Worm (Caenorhabditis elegans) whole organism, mixed stage, embryonic: ENCODE measurements around the gene sri-18.

Source experiments
- ceh-39 ChIP-seq: fragments of 150-350 bp; optimal IDR thresholded peaks from 2 replicates; lab custom pipeline; 2014; ENCODE audit warnings: missing biosample characterization, missing genetic modification characterization
- ceh-83 ChIP-seq: fragments of 200-800 bp; sonication (Bioruptor generic); optimal IDR thresholded peaks from 2 replicates; lab custom pipeline; 2018; ENCODE audit warnings: mild to moderate bottlenecking, missing genetic modification characterization, missing compliant biosample characterization
- elt-1 ChIP-seq: sonication (generic microtip); optimal IDR thresholded peaks from 2 replicates; lab custom pipeline; 2017; ENCODE audit warnings: missing genetic modification characterization, mild to moderate bottlenecking, missing compliant biosample characterization, antibody characterized with exemption, moderate library complexity, borderline replicate concordance; ENCODE audit not compliant: insufficient read depth
- flh-1 ChIP-seq: fragments of 200-800 bp; sonication (Bioruptor generic); optimal IDR thresholded peaks from 2 replicates; lab custom pipeline; 2018; ENCODE audit warnings: mild to moderate bottlenecking, missing genetic modification characterization, moderate library complexity, missing compliant biosample characterization
- ham-2 ChIP-seq: fragments of 200-800 bp; sonication (Bioruptor generic); optimal IDR thresholded peaks from 2 replicates; lab custom pipeline; 2018; ENCODE audit warnings: mild to moderate bottlenecking, missing genetic modification characterization, missing compliant biosample characterization
- lsy-2 ChIP-seq: fragments of 150-350 bp; optimal IDR thresholded peaks from 2 replicates; lab custom pipeline; 2014; ENCODE audit warnings: missing biosample characterization, missing genetic modification characterization
- mab-5 ChIP-seq: fragments of 150-350 bp; optimal IDR thresholded peaks from 2 replicates; lab custom pipeline; 2014; ENCODE audit warnings: missing biosample characterization, missing genetic modification characterization
- mls-2 ChIP-seq: sonication (generic microtip); optimal IDR thresholded peaks from 2 replicates; lab custom pipeline; 2016; ENCODE audit warnings: mild to moderate bottlenecking, missing genetic modification characterization, moderate library complexity, missing compliant biosample characterization
- nhr-237 ChIP-seq: fragments of 150-350 bp; optimal IDR thresholded peaks from 2 replicates; lab custom pipeline; 2014; ENCODE audit warnings: missing biosample characterization, missing genetic modification characterization
- pha-4 ChIP-seq: fragments of 150-350 bp; optimal IDR thresholded peaks from 2 replicates; lab custom pipeline; 2018; ENCODE audit warnings: missing biosample characterization, missing genetic modification reagents, missing genetic modification characterization
- sem-2 ChIP-seq: fragments of 200-800 bp; sonication (Bioruptor generic); optimal IDR thresholded peaks from 2 replicates; lab custom pipeline; 2018; ENCODE audit warnings: mild to moderate bottlenecking, missing genetic modification characterization, missing compliant biosample characterization
- snpc-4 ChIP-seq: fragments of 150-350 bp; optimal IDR thresholded peaks from 2 replicates; lab custom pipeline; 2014; ENCODE audit warnings: missing biosample characterization, missing genetic modification characterization
- unc-62 ChIP-seq: fragments of 150-350 bp; optimal IDR thresholded peaks from 2 replicates; lab custom pipeline; 2014; ENCODE audit warnings: missing biosample characterization, missing genetic modification reagents, missing genetic modification characterization
- ztf-11 ChIP-seq: fragments of 150-350 bp; optimal IDR thresholded peaks from 2 replicates; lab custom pipeline; 2014; ENCODE audit warnings: missing biosample characterization, missing genetic modification characterization

- TF ChIP-seq unc-62 (GFP tag; lab: Kevin White, UChicago) (no peak), mls-2 (tag; lab: Kevin White, UChicago) (no peak), snpc-4 (tag; lab: Kevin White, UChicago) (no peak), ham-2 (GFP tag; lab: Kevin White, UChicago) (no peak), ceh-39 (tag; lab: Kevin White, UChicago) (no peak), mab-5 (tag; lab: Kevin White, UChicago) (no peak), sem-2 (GFP tag; lab: Kevin White, UChicago) (no peak), pha-4 (no peak), ceh-83 (GFP tag; lab: Kevin White, UChicago) (no peak), ztf-11 (no peak), flh-1 (no peak), lsy-2 (tag; lab: Kevin White, UChicago) (no peak), elt-1 (tag; lab: Kevin White, UChicago) (no peak), nhr-237 (no peak)
Observed at ce11 chrV:10255005-10255472, 5.3 kb downstream of the sri-18 start, which contains the start of gene rop-1.
